Fruit fly (Drosophila melanogaster): ENCODE data around the gene pns.

Gene pns

DNA sequence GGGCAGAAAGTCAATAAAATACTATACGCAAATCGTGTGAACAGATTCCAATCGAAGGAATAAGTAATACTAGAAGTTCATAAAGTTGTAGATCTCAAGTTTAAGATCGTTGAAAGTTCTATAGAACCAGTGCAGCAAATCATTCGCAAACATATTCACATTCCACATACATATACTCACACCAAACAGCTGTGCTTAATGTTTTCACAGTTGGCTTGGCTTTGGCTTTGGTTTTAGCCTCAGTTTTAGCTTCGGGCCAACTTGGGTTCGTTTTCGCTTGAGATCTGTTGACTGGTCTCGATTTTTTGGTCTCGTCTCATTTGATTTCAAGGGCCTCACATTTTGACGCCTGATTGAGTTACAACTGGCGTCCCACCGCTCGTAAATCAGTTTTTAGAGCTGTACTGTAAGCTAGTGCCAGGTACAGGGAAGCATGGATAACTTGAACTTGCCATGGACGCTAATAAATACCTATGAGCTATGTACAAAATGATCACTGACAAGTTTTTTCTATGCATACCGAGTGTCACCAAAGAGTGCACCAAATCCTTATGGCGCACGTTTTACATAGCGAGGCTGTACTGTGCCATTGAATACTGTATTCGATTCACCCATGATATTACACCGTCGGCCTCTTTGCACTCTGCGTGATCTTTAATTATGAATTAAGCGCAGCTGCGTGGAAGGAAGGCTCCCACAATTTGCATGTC lies 50.4 kb downstream of the pns start (continued):
- TF ChIP-seq GATAe (GFP tag; conservative IDR thresholded peaks at IDR 0.05) (peak; percentile 64; the same call in 1 of the 2 replicates), inv (GFP tag; IDR thresholded peaks at IDR 0.05; ENCODE audit: partially characterized antibody) (no peak), CG15073 (GFP tag; optimal IDR thresholded peaks at IDR 0.05) (no peak), TFAM (GFP tag; optimal IDR thresholded peaks at IDR 0.05) (no peak), Max (GFP tag; optimal IDR thresholded peaks at IDR 0.05) (peak; percentile 73), vfl (GFP tag; optimal IDR thresholded peaks at IDR 0.05) (peak; percentile 33), CHES-1-like (GFP tag; optimal IDR thresholded peaks at IDR 0.05) (peak; percentile 74), jumu (GFP tag; optimal IDR thresholded peaks at IDR 0.05) (peak; percentile 65), nerfin-1 (tag; optimal IDR thresholded peaks at IDR 0.05) (peak; percentile 58), CG12391 (tag; optimal IDR thresholded peaks at IDR 0.05) (peak; percentile 62), shn (GFP tag; optimal IDR thresholded peaks at IDR 0.05) (peak; percentile 71), Oaz (GFP tag; IDR thresholded peaks at IDR 0.05) (peak; percentile 78), Hmr (GFP tag; optimal IDR thresholded peaks at IDR 0.05) (peak; percentile 73), CG7928 (GFP tag; optimal IDR thresholded peaks at IDR 0.05) (peak; percentile 39), CG3838 (GFP tag; optimal IDR thresholded peaks at IDR 0.05) (peak; percentile 13), dimm (GFP tag; IDR thresholded peaks at IDR 0.05) (0 out of 2 replicates have a peak, but pooled peaks have one; percentile 37), gce (GFP tag; IDR thresholded peaks at IDR 0.05) (peak; percentile 80), HmgZ (tag; optimal IDR thresholded peaks at IDR 0.05) (peak; percentile 82), Ravus (GFP tag; IDR thresholded peaks at IDR 0.05) (peak; percentile 78), bcd (GFP tag; optimal IDR thresholded peaks at IDR 0.05) (peak; percentile 75), CG10147 (GFP tag; optimal IDR thresholded peaks at IDR 0.05) (peak; percentile 62), fu2 (GFP tag; optimal IDR thresholded peaks at IDR 0.05) (peak; percentile 52), aop (GFP tag; IDR thresholded peaks at IDR 0.05) (peak; percentile 61; the same call in 1 of the 2 replicates), Six4 (GFP tag; optimal IDR thresholded peaks at IDR 0.05) (peak; percentile 79), da (GFP tag; optimal IDR thresholded peaks at IDR 0.05) (peak; percentile 24), run (tag; optimal IDR thresholded peaks at IDR 0.05) (no peak), Oli (tag; optimal IDR thresholded peaks at IDR 0.05) (peak; percentile 81), CG5953 (GFP tag; IDR thresholded peaks at IDR 0.05) (peak; percentile 62; the same call in 1 of the 2 replicates), fru (optimal IDR thresholded peaks at IDR 0.05) (no peak), CG14710 (tag; optimal IDR thresholded peaks at IDR 0.05) (peak; percentile 46), PHDP (tag; optimal IDR thresholded peaks at IDR 0.05) (peak; percentile 76), Fer1 (GFP tag; optimal IDR thresholded peaks at IDR 0.05) (peak; percentile 84), pfk (GFP tag; optimal IDR thresholded peaks at IDR 0.05) (no peak), ewg (GFP tag; optimal IDR thresholded peaks at IDR 0.05) (peak; percentile 41), repo (GFP tag; optimal IDR thresholded peaks at IDR 0.05) (peak; percentile 77), zen (tag; optimal IDR thresholded peaks at IDR 0.05) (peak; percentile 64), tgo (GFP tag; IDR thresholded peaks at IDR 0.05) (peak; percentile 92), mirr (GFP tag; optimal IDR thresholded peaks at IDR 0.05) (peak; percentile 84), Myb (GFP tag; optimal IDR thresholded peaks at IDR 0.05) (peak; percentile 66), pum (GFP tag; optimal IDR thresholded peaks at IDR 0.05) (peak; percentile 76), CTCF (GFP tag; optimal IDR thresholded peaks at IDR 0.05) (peak; percentile 21), CG17328 (GFP tag; IDR thresholded peaks at IDR 0.05) (peak; percentile 74), HHEX (GFP tag; optimal IDR thresholded peaks at IDR 0.05) (peak; percentile 86), CG4730 (GFP tag; IDR thresholded peaks at IDR 0.05) (peak; percentile 83), HLH54F (GFP tag; optimal IDR thresholded peaks at IDR 0.05) (peak; percentile 80), CG2199 (GFP tag; IDR thresholded peaks at IDR 0.05) (0 out of 3 replicates have a peak, but pooled peaks have one; percentile 71), CG17568 (GFP tag; optimal IDR thresholded peaks at IDR 0.05) (no peak), z (GFP tag; IDR thresholded peaks at IDR 0.05) (peak; percentile 72; the same call in 2 of the 3 replicates), tap (tag; optimal IDR thresholded peaks at IDR 0.05) (peak; percentile 78), Bgb (GFP tag; IDR thresholded peaks at IDR 0.05; ENCODE audit: partially characterized antibody) (no peak)

All from whole organism, embryonic.